Worm (Caenorhabditis elegans) whole organism, L3 larva: Measurements from ENCODE around the gene Y17D7B.10.

ENCODE experiments used
- ZK546.5 ChIP-seq: sonication (generic microtip); optimal IDR thresholded peaks from 2 replicates; lab custom pipeline; 2017; ENCODE audit warnings: missing biosample characterization, missing genetic modification characterization
- elt-3 ChIP-seq, 3 experiments: fragments of 150-350 bp in 1 of 3; sonication (generic microtip) in 2 of 3; optimal IDR thresholded peaks; 2 replicates in 2 of 3; 4 replicates in 1 of 3; lab custom pipeline; 2014 to 2017; ENCODE audit warnings: missing biosample characterization in 3 of 3, missing genetic modification characterization in 3 of 3
- eor-1 ChIP-seq, 2 experiments: fragments of 150-350 bp; optimal IDR thresholded peaks; 2 replicates each; lab custom pipeline; 2014 to 2018; ENCODE audit warnings: missing biosample characterization in 2 of 2, missing genetic modification characterization in 2 of 2
- nfya-1 ChIP-seq: sonication (generic microtip); optimal IDR thresholded peaks from 2 replicates; lab custom pipeline; 2017; ENCODE audit warnings: missing genetic modification characterization, mild to moderate bottlenecking, missing compliant biosample characterization, antibody characterized with exemption, moderate library complexity; ENCODE audit not compliant: insufficient read depth
- nhr-12 ChIP-seq: fragments of 150-350 bp; optimal IDR thresholded peaks from 2 replicates; lab custom pipeline; 2014; ENCODE audit warnings: missing biosample characterization, missing genetic modification characterization
- nhr-23 ChIP-seq: fragments of 150-350 bp; optimal IDR thresholded peaks from 2 replicates; lab custom pipeline; 2014; ENCODE audit warnings: missing biosample characterization, missing genetic modification reagents, missing genetic modification characterization
- nhr-67 ChIP-seq: fragments of 150-350 bp; optimal IDR thresholded peaks from 2 replicates; lab custom pipeline; 2014; ENCODE audit warnings: missing biosample characterization, missing genetic modification characterization
- sea-2 ChIP-seq: fragments of 150-350 bp; sonication (generic microtip); optimal IDR thresholded peaks from 4 replicates; lab custom pipeline; 2014; ENCODE audit warnings: missing biosample characterization, missing genetic modification reagents, missing genetic modification characterization

The Y17D7B.10 gene

ce11 chrV:18827374-18827773 is 43.9 kb downstream of the Y17D7B.10 start:
- TF ChIP-seq ZK546.5 (tag; lab: Kevin White, UChicago) (no peak), nhr-23 (no peak), sea-2 (GFP tag; lab: Kevin White, UChicago) (no peak), elt-3 (tag; optimal IDR thresholded peaks at IDR 0.05; lab: Kevin White, UChicago) (no peak), nfya-1 (no peak), nhr-12 (tag; lab: Kevin White, UChicago) (no peak), eor-1 (tag; optimal IDR thresholded peaks at IDR 0.05; lab: Kevin White, UChicago) (no peak), nhr-67 (no peak)
